Fruit fly (Drosophila melanogaster): ENCODE measurements around the gene Ald1.
A peak's percentile ranks its signal among the peaks of the same experiment; 100 is the strongest.

The Ald1 gene

DNA sequence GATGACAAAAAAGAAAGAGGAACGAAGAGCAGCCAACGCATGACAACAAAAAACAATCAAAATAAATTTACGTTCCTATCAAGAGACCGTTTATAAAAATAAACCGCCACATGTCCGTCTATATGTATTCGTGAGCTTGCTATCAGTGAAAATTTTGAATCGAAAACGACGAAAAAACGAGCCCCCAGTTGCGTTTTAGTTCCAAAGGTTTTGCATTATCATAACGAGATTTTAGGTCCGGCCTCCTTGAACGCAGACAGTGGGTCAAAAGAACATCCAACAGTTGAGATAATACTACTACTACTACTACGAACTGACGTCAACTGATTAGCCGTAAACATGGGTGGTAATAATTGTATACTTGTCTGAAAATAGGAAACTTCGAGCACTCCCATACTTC is 1.5 kb downstream of the Ald1 start (continued):
- TF ChIP-seq CG10431 (GFP tag; optimal IDR thresholded peaks at IDR 0.05) (no peak), so (GFP tag; IDR thresholded peaks at IDR 0.05) (0 out of 3 replicates have a peak, but pooled peaks have one; percentile 14), chinmo (GFP tag; IDR thresholded peaks at IDR 0.05; ENCODE audit: partially characterized antibody) (0 out of 4 replicates have a peak, but pooled peaks have one; percentile 59), Hr78 (GFP tag; optimal IDR thresholded peaks at IDR 0.05) (peak in 1 of 2 experiments; percentile 24), CG13894 (tag; optimal IDR thresholded peaks at IDR 0.05) (peak; percentile 7), CG14965 (GFP tag; optimal IDR thresholded peaks at IDR 0.05; ENCODE audit: borderline replicate concordance) (no peak), CG8388 (GFP tag; optimal IDR thresholded peaks at IDR 0.05) (peak; percentile 39), CG10543 (GFP tag; optimal IDR thresholded peaks at IDR 0.05) (peak; percentile 74)

DNA sequence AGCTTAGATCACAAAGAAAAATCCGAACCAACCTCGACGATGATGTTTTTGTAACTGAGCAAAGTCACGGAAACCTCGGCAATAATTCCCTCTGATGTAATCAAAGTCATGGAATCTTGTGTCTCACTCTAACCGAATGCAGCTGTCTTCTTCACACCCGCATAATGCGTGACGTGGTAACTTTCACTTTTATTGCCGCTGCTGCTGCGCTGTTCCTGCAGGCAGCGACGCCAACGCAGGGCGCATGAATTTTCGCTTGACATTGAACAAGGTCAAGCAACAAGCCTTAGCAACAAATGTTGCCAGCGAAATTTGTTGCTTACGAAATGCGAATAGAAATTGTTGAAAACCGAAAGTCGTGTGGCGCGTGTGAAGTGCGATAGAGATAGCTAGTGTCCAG is 2.4 kb downstream of the Ald1 start:
- no peak for TF ChIP-seq sug (tag; optimal IDR thresholded peaks at IDR 0.05)
- TF ChIP-seq CG7745 (tag; optimal IDR thresholded peaks at IDR 0.05) = no peak
- no peak for TF ChIP-seq Drgx (GFP tag; IDR thresholded peaks at IDR 0.05)
- TF ChIP-seq CG17829 (tag; optimal IDR thresholded peaks at IDR 0.05) = no peak
- no peak for TF ChIP-seq bowl (GFP tag; IDR thresholded peaks at IDR 0.05)
- TF ChIP-seq bigmax (GFP tag; optimal IDR thresholded peaks at IDR 0.05) = no peak
- no peak for TF ChIP-seq CG8089 (GFP tag; optimal IDR thresholded peaks at IDR 0.05)
- no peak for TF ChIP-seq grau (tag; optimal IDR thresholded peaks at IDR 0.05)
- TF ChIP-seq ftz-f1 (GFP tag; optimal IDR thresholded peaks at IDR 0.05) = peak; percentile 91
- TF ChIP-seq ci (GFP tag; IDR thresholded peaks at IDR 0.05) = peak; percentile 50; the same call in 1 of the 3 replicates
- TF ChIP-seq CG6654 (GFP tag; optimal IDR thresholded peaks at IDR 0.05) = no peak
- TF ChIP-seq Fer2 (tag; optimal IDR thresholded peaks at IDR 0.05) = no peak
- no peak for TF ChIP-seq CG30431 (GFP tag; optimal IDR thresholded peaks at IDR 0.05)
- TF ChIP-seq luna (GFP tag; optimal IDR thresholded peaks at IDR 0.05) = no peak
- peak; percentile 10 for TF ChIP-seq CG7271 (tag; optimal IDR thresholded peaks at IDR 0.05)
- TF ChIP-seq Deaf1 (tag; optimal IDR thresholded peaks at IDR 0.05) = peak; percentile 61
- peak; percentile 53 for TF ChIP-seq cad (GFP tag; optimal IDR thresholded peaks at IDR 0.05)
- TF ChIP-seq CG18599 (GFP tag; optimal IDR thresholded peaks at IDR 0.05) = no peak
- TF ChIP-seq schlank (tag; optimal IDR thresholded peaks at IDR 0.05) = no peak
- TF ChIP-seq CG10543 (GFP tag; optimal IDR thresholded peaks at IDR 0.05) = no peak
- TF ChIP-seq Adf1 (GFP tag; IDR thresholded peaks at IDR 0.05) = peak; percentile 98
- TF ChIP-seq CG32767 (GFP tag; IDR thresholded peaks at IDR 0.05) = no peak
- TF ChIP-seq CG7357 (GFP tag; IDR thresholded peaks at IDR 0.05) = no peak
- TF ChIP-seq Pdp1 (GFP tag; optimal IDR thresholded peaks at IDR 0.05) = peak in 1 of 2 experiments; percentile 99
- TF ChIP-seq Hsf (GFP tag; optimal IDR thresholded peaks at IDR 0.05) = no peak
- no peak for TF ChIP-seq Trl (optimal IDR thresholded peaks at IDR 0.05)
- TF ChIP-seq Trl (GFP tag; optimal IDR thresholded peaks at IDR 0.05) = no peak
- TF ChIP-seq Hr51 (GFP tag; optimal IDR thresholded peaks at IDR 0.05) = peak in 1 of 2 experiments; percentile 20
- TF ChIP-seq CG11560 (tag; IDR thresholded peaks at IDR 0.05) = no peak
- no peak for TF ChIP-seq Nf-YA (GFP tag; IDR thresholded peaks at IDR 0.05)
- no peak for TF ChIP-seq HLH3B (GFP tag; IDR thresholded peaks at IDR 0.05)
- no peak for TF ChIP-seq CG8478 (optimal IDR thresholded peaks at IDR 0.05)
- no peak for TF ChIP-seq MESR4 (GFP tag; optimal IDR thresholded peaks at IDR 0.05)
- TF ChIP-seq CG30403 (GFP tag; optimal IDR thresholded peaks at IDR 0.05) = no peak
- 0 out of 3 replicates have a peak, but pooled peaks have one; percentile 18 for TF ChIP-seq ken (GFP tag; IDR thresholded peaks at IDR 0.05)
- TF ChIP-seq sim (GFP tag; IDR thresholded peaks at IDR 0.05) = no peak
- no peak for TF ChIP-seq en (GFP tag; optimal IDR thresholded peaks at IDR 0.05)
- TF ChIP-seq CG17361 (GFP tag; IDR thresholded peaks at IDR 0.05) = no peak
- peak; percentile 99 for TF ChIP-seq Blimp-1 (GFP tag; optimal IDR thresholded peaks at IDR 0.05)
- TF ChIP-seq CG2199 (GFP tag; IDR thresholded peaks at IDR 0.05) = peak; percentile 68; the same call in 1 of the 3 replicates
- TF ChIP-seq Optix (GFP tag; IDR thresholded peaks at IDR 0.05) = no peak
- TF ChIP-seq ERR (GFP tag; optimal IDR thresholded peaks at IDR 0.05) = peak; percentile 99
- TF ChIP-seq gcm2 (GFP tag; optimal IDR thresholded peaks at IDR 0.05) = no peak
